Worm (Caenorhabditis elegans) whole organism, L1 larva: Measurements from ENCODE around the gene R01E6.7.

Experiments used
- F16B12.6 ChIP-seq: fragments of 150-350 bp; optimal IDR thresholded peaks from 2 replicates; lab custom pipeline; 2014; ENCODE audit warnings: missing biosample characterization, missing genetic modification characterization
- Y116A8C.19 ChIP-seq: sonication (generic microtip); optimal IDR thresholded peaks from 2 replicates; lab custom pipeline; 2016; ENCODE audit warnings: missing compliant biosample characterization, missing genetic modification characterization, borderline replicate concordance
- alr-1 ChIP-seq: fragments of 200-800 bp; sonication (Bioruptor generic); optimal IDR thresholded peaks from 2 replicates; lab custom pipeline; 2018; ENCODE audit warnings: borderline replicate concordance, mild to moderate bottlenecking, missing genetic modification characterization, missing compliant biosample characterization
- aly-2 ChIP-seq: fragments of 150-350 bp; optimal IDR thresholded peaks from 2 replicates; lab custom pipeline; 2014; ENCODE audit warnings: missing biosample characterization, missing genetic modification characterization
- ceh-8 ChIP-seq: fragments of 200-800 bp; sonication (Bioruptor generic); optimal IDR thresholded peaks from 2 replicates; lab custom pipeline; 2018; ENCODE audit warnings: mild to moderate bottlenecking, missing genetic modification characterization, moderate library complexity, missing compliant biosample characterization
- ceh-82 ChIP-seq, 3 experiments: fragments of 150-350 bp in 1 of 3; sonication (generic microtip) in 2 of 3; optimal IDR thresholded peaks; 2 replicates each; lab custom pipeline; 2014 to 2017; ENCODE audit warnings: missing biosample characterization in 3 of 3, missing genetic modification characterization in 3 of 3
- ceh-88 ChIP-seq: fragments of 200-800 bp; sonication (Bioruptor generic); IDR thresholded peaks from 2 replicates; pipeline ENCODE4 v1.3.6; 2022; ENCODE audit warnings: missing genetic modification characterization, missing compliant biosample characterization
- ces-1 ChIP-seq: fragments of 150-350 bp; optimal IDR thresholded peaks from 2 replicates; lab custom pipeline; 2014; ENCODE audit warnings: missing biosample characterization, missing genetic modification reagents, missing genetic modification characterization
- efl-1 ChIP-seq, 4 experiments: fragments of 150-350 bp; optimal IDR thresholded peaks in 3 of 4; peaks in 1 of 4; 1 replicate in 1 of 4; 2 replicates in 3 of 4; lab custom pipeline; 2014; ENCODE audit warnings: missing biosample characterization in 2 of 4, missing genetic modification characterization in 2 of 4, missing genetic modification reagents in 2 of 4
- efl-3 ChIP-seq: fragments of 200-800 bp; sonication (Bioruptor generic); optimal IDR thresholded peaks from 2 replicates; lab custom pipeline; 2018; ENCODE audit warnings: mild to moderate bottlenecking, missing genetic modification characterization, missing compliant biosample characterization
- egl-27 ChIP-seq, 2 experiments: fragments of 150-350 bp in 1 of 2; sonication (generic microtip); optimal IDR thresholded peaks; 3 replicates each; lab custom pipeline; 2017 to 2018; ENCODE audit warnings: missing biosample characterization in 2 of 2, missing genetic modification characterization in 2 of 2, missing genetic modification reagents in 2 of 2
- hlh-4 ChIP-seq: sonication (generic microtip); optimal IDR thresholded peaks from 2 replicates; lab custom pipeline; 2016; ENCODE audit warnings: mild to moderate bottlenecking, missing genetic modification characterization, missing compliant biosample characterization
- irx-1 ChIP-seq: sonication (generic microtip); optimal IDR thresholded peaks from 2 replicates; lab custom pipeline; 2016; ENCODE audit warnings: missing genetic modification characterization, missing compliant biosample characterization
- lin-13 ChIP-seq: fragments of 150-350 bp; optimal IDR thresholded peaks from 2 replicates; lab custom pipeline; 2014; ENCODE audit warnings: missing biosample characterization, missing genetic modification reagents, missing genetic modification characterization
- lin-14 ChIP-seq: fragments of 200-800 bp; sonication (Bioruptor generic); optimal IDR thresholded peaks from 2 replicates; lab custom pipeline; 2018; ENCODE audit warnings: mild to moderate bottlenecking, missing genetic modification characterization, moderate library complexity, missing compliant biosample characterization
- lin-39 ChIP-seq: fragments of 150-350 bp; optimal IDR thresholded peaks from 2 replicates; lab custom pipeline; 2014; ENCODE audit warnings: missing biosample characterization, missing genetic modification reagents, missing genetic modification characterization
- lir-3 ChIP-seq: sonication (generic microtip); optimal IDR thresholded peaks from 2 replicates; lab custom pipeline; 2016; ENCODE audit warnings: mild to moderate bottlenecking, missing genetic modification characterization, moderate library complexity, missing compliant biosample characterization; ENCODE audit not compliant: poor library complexity
- lsy-2 ChIP-seq, 2 experiments: fragments of 150-350 bp; optimal IDR thresholded peaks; 2 replicates each; lab custom pipeline; 2014; ENCODE audit warnings: missing biosample characterization in 2 of 2, missing genetic modification characterization in 2 of 2
- mab-9 ChIP-seq: fragments of 200-800 bp; sonication (Bioruptor generic); IDR thresholded peaks from 2 replicates; pipeline ENCODE4 v1.3.6; 2022; ENCODE audit warnings: missing genetic modification reagents, missing genetic modification characterization, missing compliant biosample characterization
- mdl-1 ChIP-seq, 2 experiments: fragments of 150-350 bp; optimal IDR thresholded peaks; 2 replicates each; lab custom pipeline; 2014 to 2017; ENCODE audit warnings: missing biosample characterization in 2 of 2, missing genetic modification characterization in 2 of 2, inconsistent platforms in 1 of 2
- mep-1 ChIP-seq: fragments of 150-350 bp; optimal IDR thresholded peaks from 2 replicates; lab custom pipeline; 2014; ENCODE audit warnings: missing biosample characterization, missing genetic modification characterization
- nhr-11 ChIP-seq: fragments of 150-350 bp; optimal IDR thresholded peaks from 2 replicates; lab custom pipeline; 2014; ENCODE audit warnings: missing biosample characterization, missing genetic modification characterization
- nhr-20 ChIP-seq: sonication (generic microtip); optimal IDR thresholded peaks from 2 replicates; lab custom pipeline; 2016; ENCODE audit warnings: mild to moderate bottlenecking, missing genetic modification characterization, missing compliant biosample characterization
- nhr-28 ChIP-seq: fragments of 150-350 bp; optimal IDR thresholded peaks from 2 replicates; lab custom pipeline; 2014; ENCODE audit warnings: missing biosample characterization, missing genetic modification characterization
- nhr-47 ChIP-seq: sonication (generic microtip); optimal IDR thresholded peaks from 2 replicates; lab custom pipeline; 2016; ENCODE audit warnings: mild to moderate bottlenecking, missing genetic modification characterization, moderate library complexity, missing compliant biosample characterization
- nhr-76 ChIP-seq: sonication (generic microtip); optimal IDR thresholded peaks from 2 replicates; lab custom pipeline; 2017; ENCODE audit warnings: missing biosample characterization, missing genetic modification characterization
- nhr-77 ChIP-seq: fragments of 150-350 bp; optimal IDR thresholded peaks from 2 replicates; lab custom pipeline; 2014; ENCODE audit warnings: missing biosample characterization, missing genetic modification characterization
- nhr-85 ChIP-seq: sonication (generic microtip); peaks from one replicate; lab custom pipeline; 2016; ENCODE audit warnings: missing genetic modification characterization, inconsistent platforms, missing compliant biosample characterization
- pax-3 ChIP-seq: fragments of 200-800 bp; sonication (Bioruptor generic); optimal IDR thresholded peaks from 2 replicates; lab custom pipeline; 2018; ENCODE audit warnings: mild to moderate bottlenecking, missing genetic modification characterization, moderate library complexity, missing compliant biosample characterization
- pqm-1 ChIP-seq: sonication (generic microtip); optimal IDR thresholded peaks from 3 replicates; lab custom pipeline; 2017; ENCODE audit warnings: missing biosample characterization, missing genetic modification characterization
- rnt-1 ChIP-seq: sonication (generic microtip); optimal IDR thresholded peaks from 2 replicates; lab custom pipeline; 2016; ENCODE audit warnings: mild to moderate bottlenecking, missing genetic modification characterization, moderate library complexity, missing compliant biosample characterization
- skn-1 ChIP-seq: fragments of 150-350 bp; optimal IDR thresholded peaks from 2 replicates; lab custom pipeline; 2014; ENCODE audit warnings: missing biosample characterization, missing genetic modification characterization
- snpc-4 ChIP-seq: fragments of 150-350 bp; optimal IDR thresholded peaks from 2 replicates; lab custom pipeline; 2014; ENCODE audit warnings: missing biosample characterization, missing genetic modification characterization
- sox-4 ChIP-seq: sonication (generic microtip); optimal IDR thresholded peaks from 2 replicates; lab custom pipeline; 2016; ENCODE audit warnings: missing genetic modification characterization, missing compliant biosample characterization
- sup-37 ChIP-seq: fragments of 200-800 bp; sonication (Bioruptor generic); optimal IDR thresholded peaks from 2 replicates; lab custom pipeline; 2018; ENCODE audit warnings: mild to moderate bottlenecking, missing genetic modification characterization, missing compliant biosample characterization
- tbx-2 ChIP-seq: sonication (generic microtip); optimal IDR thresholded peaks from 2 replicates; lab custom pipeline; 2016; ENCODE audit warnings: missing genetic modification characterization, missing compliant biosample characterization
- unc-130 ChIP-seq: fragments of 150-350 bp; optimal IDR thresholded peaks from 2 replicates; lab custom pipeline; 2017; ENCODE audit warnings: missing biosample characterization, missing genetic modification characterization, inconsistent platforms
- unc-30 ChIP-seq: sonication (generic microtip); optimal IDR thresholded peaks from 2 replicates; lab custom pipeline; 2017; ENCODE audit warnings: missing biosample characterization, missing genetic modification characterization
- zag-1 ChIP-seq: fragments of 150-350 bp; optimal IDR thresholded peaks from 2 replicates; lab custom pipeline; 2014; ENCODE audit warnings: missing biosample characterization, missing genetic modification characterization
- zip-4 ChIP-seq: fragments of 200-800 bp; sonication (Bioruptor generic); optimal IDR thresholded peaks from 2 replicates; lab custom pipeline; 2018; ENCODE audit warnings: mild to moderate bottlenecking, missing genetic modification characterization, moderate library complexity, missing compliant biosample characterization
- ztf-4 ChIP-seq: fragments of 150-350 bp; optimal IDR thresholded peaks from 2 replicates; lab custom pipeline; 2014; ENCODE audit warnings: missing biosample characterization, missing genetic modification characterization

Gene R01E6.7

DNA sequence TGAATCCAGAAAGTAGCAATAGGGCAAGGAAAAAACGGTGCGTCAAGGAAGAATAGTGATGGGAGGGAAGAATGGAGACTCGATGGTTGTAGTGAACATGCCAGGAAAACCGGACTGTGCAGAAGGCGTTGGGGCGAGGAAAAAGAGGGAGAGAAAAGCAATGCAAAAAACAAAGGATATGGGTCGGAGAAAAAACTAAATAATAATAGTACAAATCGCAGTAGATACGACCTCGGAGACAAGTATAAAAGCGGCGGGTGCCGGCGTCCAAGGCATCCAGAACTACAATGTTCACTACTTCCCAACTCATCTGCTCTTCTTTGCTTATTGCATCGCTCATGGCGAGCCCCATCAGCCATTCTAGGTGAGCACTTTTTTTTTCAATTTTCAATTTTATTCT is 33.0 kb downstream of the R01E6.7 start, which contains the start of gene R01E6.5:
Gene R01E6.5 (plus strand): TSS at position 301 of the 400 bp plus-strand sequence.
- TF ChIP-seq pax-3 (tag; lab: Kevin White, UChicago) = no peak
- TF ChIP-seq nhr-76 (tag; lab: Kevin White, UChicago) = no peak
- no peak for TF ChIP-seq ces-1
- TF ChIP-seq ceh-88 (GFP tag; lab: Robert Waterston, UW) = no peak
- TF ChIP-seq lir-3 (tag; lab: Kevin White, UChicago) = no peak
- no peak for TF ChIP-seq nhr-85 (tag; lab: Kevin White, UChicago)
- no peak for TF ChIP-seq mep-1 (tag; lab: Kevin White, UChicago)
- no peak for TF ChIP-seq zag-1 (tag; lab: Kevin White, UChicago)
- TF ChIP-seq unc-30 = no peak
- TF ChIP-seq efl-3 (GFP tag; lab: Kevin White, UChicago) = no peak
- TF ChIP-seq snpc-4 (tag; lab: Kevin White, UChicago) = no peak
- no peak for TF ChIP-seq tbx-2 (tag; lab: Kevin White, UChicago)
- TF ChIP-seq mdl-1 (tag; optimal IDR thresholded peaks at IDR 0.05; lab: Kevin White, UChicago) = no peak
- TF ChIP-seq ztf-4 (tag; lab: Kevin White, UChicago) = no peak

- peak; percentile 72 for TF ChIP-seq lin-14 (GFP tag; lab: Kevin White, UChicago)
- TF ChIP-seq alr-1 = no peak
- TF ChIP-seq Y116A8C.19 (tag; lab: Kevin White, UChicago) = no peak
- TF ChIP-seq nhr-20 = no peak
- no peak for TF ChIP-seq nhr-28 (tag; lab: Kevin White, UChicago)
- no peak for TF ChIP-seq snpc-4 (tag; lab: Kevin White, UChicago)
- no peak for TF ChIP-seq irx-1 (tag; lab: Kevin White, UChicago)
- TF ChIP-seq efl-1 (optimal IDR thresholded peaks at IDR 0.05; lab: Kevin White, UChicago) = no peak
- no peak for TF ChIP-seq efl-1 (GFP tag; optimal IDR thresholded peaks at IDR 0.05 in 1 of 2; lab: Kevin White, UChicago)
- TF ChIP-seq ceh-82 (tag; optimal IDR thresholded peaks at IDR 0.05; lab: Kevin White, UChicago) = peak in 1 of 3 experiments; percentile 10
Observed at ce11 chrX:13532424-13533309, 37.1 kb downstream of the R01E6.7 start, which contains the start of gene acr-12. TSS of gene acr-12 (plus strand) at chrX:13532853.

DNA sequence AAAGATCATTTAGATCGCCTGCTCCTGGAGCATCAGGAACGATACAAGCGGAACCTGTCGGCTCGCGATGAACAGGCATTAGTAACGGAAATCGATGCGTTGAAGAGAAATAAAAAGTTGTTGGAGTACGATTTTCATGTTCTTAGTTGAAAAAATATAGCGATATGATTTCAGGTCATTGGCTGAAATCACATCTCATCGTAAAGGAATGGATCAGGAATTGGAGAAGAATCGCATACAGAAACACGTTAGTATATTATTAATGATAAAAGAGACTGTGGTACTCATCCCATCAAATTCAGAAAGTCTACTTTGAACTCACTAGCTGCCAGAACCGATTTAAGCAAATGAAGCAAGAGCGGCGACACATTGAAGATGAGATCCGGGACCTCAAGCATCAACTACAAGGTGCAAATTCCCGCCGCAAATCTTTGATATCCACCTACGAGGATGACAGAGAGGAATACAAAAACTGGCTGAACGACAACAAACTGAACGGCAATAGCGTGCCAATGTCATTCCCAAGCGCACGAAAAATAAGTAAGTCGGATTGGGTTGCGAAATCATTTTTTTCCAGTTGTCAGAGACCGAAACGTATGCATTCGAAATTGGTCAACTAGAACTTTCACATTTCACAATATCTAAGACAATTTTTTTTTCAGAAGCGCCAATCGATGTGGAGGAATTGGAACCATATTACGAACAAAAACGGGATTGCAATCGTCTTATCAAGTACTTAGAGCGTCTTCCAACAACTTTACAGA is 39.6 kb downstream of the R01E6.7 start:
- TF ChIP-seq skn-1 (peak; percentile 4), lsy-2 (tag; optimal IDR thresholded peaks at IDR 0.05; lab: Kevin White, UChicago) (no peak)

DNA sequence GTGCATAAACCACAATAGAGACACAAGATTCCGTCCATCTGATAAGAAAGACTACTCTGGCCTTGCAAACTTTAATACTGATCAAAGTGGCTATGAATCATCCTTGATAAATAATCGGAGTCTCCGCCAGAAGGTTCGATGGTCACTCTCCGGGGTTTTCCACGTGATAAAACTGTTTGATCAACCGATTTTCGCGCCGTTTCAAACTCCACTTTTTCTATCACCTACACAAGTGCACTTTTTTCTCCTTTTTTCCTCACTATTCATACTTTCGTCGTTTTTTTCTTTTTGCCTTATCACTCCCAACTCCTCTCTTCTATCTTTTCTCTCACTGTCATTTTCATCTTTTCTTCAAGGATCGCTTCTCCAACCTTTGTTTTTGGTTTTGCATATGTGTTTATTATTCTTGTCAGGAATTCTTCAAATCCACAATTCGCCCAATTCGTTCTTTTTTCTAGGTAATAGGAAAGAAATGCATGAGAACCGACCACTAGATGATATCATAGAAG is 41.1 kb downstream of the R01E6.7 start, which contains the start of gene F18H3.4:
Gene F18H3.4 (plus strand): TSS at position 459 of the 509 bp plus-strand sequence.
- no peak for TF ChIP-seq unc-130 (tag; lab: Kevin White, UChicago)
- peak; percentile 57 for TF ChIP-seq lin-14 (GFP tag; lab: Kevin White, UChicago)
- peak; percentile 14 for TF ChIP-seq tbx-2 (tag; lab: Kevin White, UChicago)
- no peak for TF ChIP-seq aly-2 (tag; lab: Kevin White, UChicago)
- TF ChIP-seq efl-1 (optimal IDR thresholded peaks at IDR 0.05; lab: Kevin White, UChicago) = peak in 1 of 2 experiments; percentile 5
- TF ChIP-seq efl-1 (GFP tag; optimal IDR thresholded peaks at IDR 0.05 in 1 of 2; lab: Kevin White, UChicago) = peak in 1 of 2 experiments; percentile 89
- TF ChIP-seq ztf-4 (tag; lab: Kevin White, UChicago) = no peak
- no peak for TF ChIP-seq ceh-88 (GFP tag; lab: Robert Waterston, UW)
- no peak for TF ChIP-seq lin-39 (tag; lab: Kevin White, UChicago)
- no peak for TF ChIP-seq sup-37 (GFP tag; lab: Kevin White, UChicago)
- no peak for TF ChIP-seq nhr-76 (tag; lab: Kevin White, UChicago)
- no peak for TF ChIP-seq hlh-4
- TF ChIP-seq egl-27 (tag; optimal IDR thresholded peaks at IDR 0.05; lab: Kevin White, UChicago) = no peak
- TF ChIP-seq nhr-85 (tag; lab: Kevin White, UChicago) = peak; percentile 81
- TF ChIP-seq nhr-77 (tag; lab: Kevin White, UChicago) = peak; percentile 36
- TF ChIP-seq zag-1 (tag; lab: Kevin White, UChicago) = no peak
- no peak for TF ChIP-seq pqm-1
- TF ChIP-seq F16B12.6 (tag; lab: Kevin White, UChicago) = no peak
- TF ChIP-seq rnt-1 = no peak
- no peak for TF ChIP-seq nhr-11 (tag; lab: Kevin White, UChicago)
- TF ChIP-seq zip-4 = no peak
- peak; percentile 2 for TF ChIP-seq mep-1 (tag; lab: Kevin White, UChicago)
- no peak for TF ChIP-seq unc-30
- TF ChIP-seq nhr-47 (tag; lab: Kevin White, UChicago) = peak; percentile 31
- no peak for TF ChIP-seq efl-3 (GFP tag; lab: Kevin White, UChicago)
- no peak for TF ChIP-seq mab-9 (GFP tag; lab: Robert Waterston, UW)
- TF ChIP-seq ceh-8 (GFP tag; lab: Kevin White, UChicago) = no peak
- no peak for TF ChIP-seq lin-13 (GFP tag; lab: Kevin White, UChicago)
- TF ChIP-seq sox-4 (tag; lab: Kevin White, UChicago) = no peak
